Worm (Caenorhabditis elegans) whole organism, L4/young adult: Measurements from ENCODE around the gene isw-1.

ENCODE experiments used
- W03F9.2 ChIP-seq: fragments of 150-350 bp; optimal IDR thresholded peaks from 2 replicates; lab custom pipeline; 2014; ENCODE audit warnings: missing biosample characterization, missing genetic modification characterization
- dao-5 ChIP-seq: sonication (generic microtip); optimal IDR thresholded peaks from 2 replicates; lab custom pipeline; 2016; ENCODE audit warnings: missing genotype, missing genetic modification characterization, moderate library complexity, missing compliant biosample characterization
- him-1 ChIP-seq: sonication (generic microtip); optimal IDR thresholded peaks from 2 replicates; lab custom pipeline; 2016; ENCODE audit warnings: missing genotype, missing genetic modification reagents, missing genetic modification characterization, missing compliant biosample characterization

DNA sequence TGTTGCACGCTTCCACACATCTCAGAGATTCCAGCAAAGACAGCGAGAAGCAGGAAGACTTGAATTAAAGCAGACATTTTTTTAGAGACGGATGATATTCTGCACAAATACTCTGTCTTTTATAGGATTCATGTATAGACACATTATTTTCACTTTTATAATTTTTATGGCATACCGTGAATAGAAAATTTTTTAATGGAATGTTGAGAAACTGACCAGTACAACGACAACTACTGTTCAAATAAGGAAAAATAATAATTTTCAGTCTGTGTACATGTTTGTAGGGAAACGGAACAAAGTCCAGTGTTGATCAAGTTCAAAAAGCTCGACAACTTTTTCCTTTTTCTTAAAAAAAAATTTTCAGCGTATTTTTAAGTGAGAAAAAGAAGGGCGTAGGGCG is 26.7 kb upstream of the isw-1 start, which contains the start of gene Y102E9.6:
- TF ChIP-seq him-1 (tag; lab: Kevin White, UChicago) (no peak), dao-5 (no peak), W03F9.2 (tag; lab: Kevin White, UChicago) (no peak)
